Worm (Caenorhabditis elegans) whole organism, L4/young adult: Measurements from ENCODE around the gene dlhd-1.

ENCODE experiments used
- W03F9.2 ChIP-seq: fragments of 150-350 bp; optimal IDR thresholded peaks from 2 replicates; lab custom pipeline; 2014; ENCODE audit warnings: missing biosample characterization, missing genetic modification characterization
- him-1 ChIP-seq: sonication (generic microtip); optimal IDR thresholded peaks from 2 replicates; lab custom pipeline; 2016; ENCODE audit warnings: missing genotype, missing genetic modification reagents, missing genetic modification characterization, missing compliant biosample characterization

DNA sequence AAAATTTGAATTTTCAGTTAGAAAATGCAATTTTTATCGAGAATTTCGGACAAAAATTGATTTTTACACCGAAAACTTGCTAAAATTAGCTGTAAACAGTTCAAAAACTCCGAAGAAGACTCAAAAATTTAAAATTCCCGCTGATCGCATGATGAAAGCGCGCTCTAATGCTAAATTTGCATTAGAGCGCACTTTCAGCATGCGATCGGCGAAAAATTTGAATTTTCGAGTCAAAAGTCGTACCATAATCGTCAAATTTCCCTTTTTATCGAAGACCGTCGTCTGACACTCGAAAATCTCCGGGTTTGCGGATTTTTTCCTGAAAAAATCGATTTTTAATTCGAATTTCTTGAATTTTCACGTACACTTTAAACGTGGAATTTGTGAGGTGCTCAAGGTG, 38.6 kb downstream of the dlhd-1 start:
- TF ChIP-seq W03F9.2 (tag; lab: Kevin White, UChicago) (no peak), him-1 (tag; lab: Kevin White, UChicago) (no peak)
